Fruit fly (Drosophila melanogaster) whole organism, embryonic: ENCODE measurements around the gene CG34330.

Source experiments
- CG11456 ChIP-seq: fragments of 200-800 bp; sonication (Bioruptor generic); IDR thresholded peaks from 3 replicates; pipeline ENCODE4 v1.3.6; 2022; ENCODE audit warnings: missing biosample characterization, missing genetic modification characterization
- CG11696 ChIP-seq: fragments of 200-800 bp; sonication (Bioruptor generic); IDR thresholded peaks from 2 replicates; pipeline ENCODE4 v1.3.6; 2022; ENCODE audit warnings: missing biosample characterization, missing genetic modification characterization
- CG12744 ChIP-seq: fragments of 200-800 bp; sonication (Bioruptor generic); optimal IDR thresholded peaks from 2 replicates; lab custom pipeline; 2016; ENCODE audit warnings: missing biosample characterization, missing genetic modification characterization
- CG1603 ChIP-seq: fragments of 200-800 bp; sonication (Bioruptor generic); optimal IDR thresholded peaks from 2 replicates; lab custom pipeline; 2019; ENCODE audit warnings: missing biosample characterization, mild to moderate bottlenecking, missing genetic modification characterization, moderate library complexity
- CG17328 ChIP-seq: fragments of 200-800 bp; sonication (Bioruptor generic); IDR thresholded peaks from 2 replicates; pipeline ENCODE4 v1.3.6; 2022; ENCODE audit warnings: missing biosample characterization, missing genetic modification characterization
- CG17612 ChIP-seq: fragments of 200-800 bp; sonication (Bioruptor generic); IDR thresholded peaks from 2 replicates; pipeline ENCODE4 v1.3.6; 2022; ENCODE audit warnings: missing biosample characterization, missing genetic modification characterization
- CG18619 ChIP-seq: fragments of 200-800 bp; sonication (Bioruptor generic); optimal IDR thresholded peaks from 3 replicates; lab custom pipeline; 2017; ENCODE audit warnings: missing biosample characterization, mild to moderate bottlenecking, missing genetic modification characterization
- CG31224 ChIP-seq: fragments of 200-800 bp; sonication (Bioruptor generic); IDR thresholded peaks from 2 replicates; pipeline ENCODE4 v1.3.6; 2022; ENCODE audit warnings: missing biosample characterization, missing genetic modification characterization
- CG34422 ChIP-seq: fragments of 200-800 bp; sonication (Bioruptor generic); IDR thresholded peaks from 3 replicates; pipeline ENCODE4 v1.3.6; 2022; ENCODE audit warnings: missing biosample characterization, missing genetic modification characterization
- CG42726 ChIP-seq: fragments of 200-800 bp; sonication (Bioruptor generic); IDR thresholded peaks from 2 replicates; pipeline ENCODE4 v1.3.6; 2022; ENCODE audit warnings: missing biosample characterization, missing genetic modification characterization; ENCODE audit not compliant: partially characterized antibody
- CG4360 ChIP-seq: fragments of 200-800 bp; sonication (Bioruptor generic); IDR thresholded peaks from 2 replicates; pipeline ENCODE4 v1.3.6; 2022; ENCODE audit warnings: missing biosample characterization, missing genetic modification characterization
- CG5180 ChIP-seq: fragments of 200-800 bp; sonication (Bioruptor generic); optimal IDR thresholded peaks from 3 replicates; lab custom pipeline; 2017; ENCODE audit warnings: missing biosample characterization, missing genetic modification characterization, mild to moderate bottlenecking, moderate library complexity, missing genetic modification reagents
- CG7357 ChIP-seq: fragments of 200-800 bp; sonication (Bioruptor generic); IDR thresholded peaks from 3 replicates; pipeline ENCODE4 v1.3.6; 2022; ENCODE audit warnings: missing biosample characterization, missing genetic modification characterization
- CG7839 ChIP-seq: fragments of 200-800 bp; sonication (Bioruptor generic); optimal IDR thresholded peaks from 3 replicates; lab custom pipeline; 2018; ENCODE audit warnings: missing biosample characterization, mild to moderate bottlenecking, missing genetic modification characterization, moderate library complexity
- CG8290 ChIP-seq, 3 experiments: fragments of 200-800 bp; sonication (Bioruptor generic); optimal IDR thresholded peaks; 2 replicates each; lab custom pipeline; 2016 to 2019; ENCODE audit warnings: missing biosample characterization in 3 of 3, missing genetic modification characterization in 3 of 3, mild to moderate bottlenecking in 2 of 3, moderate library complexity in 1 of 3
- CG9932 ChIP-seq: fragments of 200-800 bp; sonication (Bioruptor generic); IDR thresholded peaks from 2 replicates; pipeline ENCODE4 v1.3.6; 2022; ENCODE audit warnings: missing biosample characterization, missing genetic modification characterization
- CTCF ChIP-seq: fragments of 200-800 bp; sonication (Bioruptor generic); optimal IDR thresholded peaks from 2 replicates; lab custom pipeline; 2017; ENCODE audit warnings: missing biosample characterization, mild to moderate bottlenecking, missing genetic modification characterization, moderate library complexity
- CrebB ChIP-seq: fragments of 200-800 bp; sonication (Bioruptor generic); optimal IDR thresholded peaks from 3 replicates; lab custom pipeline; 2018; ENCODE audit warnings: missing biosample characterization, mild to moderate bottlenecking, missing genetic modification characterization
- Dp ChIP-seq: fragments of 200-800 bp; sonication (Bioruptor generic); optimal IDR thresholded peaks from 2 replicates; lab custom pipeline; 2018; ENCODE audit warnings: missing biosample characterization, mild to moderate bottlenecking, missing genetic modification characterization, moderate library complexity
- Dref ChIP-seq: fragments of 200-800 bp; sonication (Bioruptor generic); IDR thresholded peaks from 2 replicates; pipeline ENCODE4 v1.3.6; 2022; ENCODE audit warnings: missing biosample characterization, missing genetic modification characterization
- HLHmδ ChIP-seq: fragments of 200-800 bp; sonication (Bioruptor generic); optimal IDR thresholded peaks from 2 replicates; lab custom pipeline; 2018; ENCODE audit warnings: missing biosample characterization, mild to moderate bottlenecking, missing genetic modification characterization, moderate library complexity
- Hr78 ChIP-seq, 2 experiments: fragments of 200-800 bp in 1 of 2; fragments of >200 bp in 1 of 2; sonication (Bioruptor generic) in 1 of 2; optimal IDR thresholded peaks; 2 replicates each; lab custom pipeline; 2017 to 2019; ENCODE audit warnings: missing biosample characterization in 2 of 2, missing genetic modification characterization in 2 of 2, mild to moderate bottlenecking in 1 of 2, moderate library complexity in 1 of 2
- Lhr ChIP-seq: fragments of 200-800 bp; sonication (Bioruptor generic); optimal IDR thresholded peaks from 3 replicates; lab custom pipeline; 2017; ENCODE audit warnings: mild to moderate bottlenecking, missing biosample characterization, missing genetic modification reagents, missing genetic modification characterization
- Med ChIP-seq: fragments of 200-800 bp; sonication (Bioruptor generic); peaks from one replicate; lab custom pipeline; 2016; ENCODE audit warnings: missing biosample characterization, missing genetic modification characterization, mild to moderate bottlenecking, inconsistent platforms, moderate library complexity
- Rx ChIP-seq: fragments of 200-800 bp; sonication (Bioruptor generic); IDR thresholded peaks from 2 replicates; pipeline ENCODE4 v1.3.6; 2022; ENCODE audit warnings: missing biosample characterization, missing genetic modification characterization
- Six4 ChIP-seq: fragments of 200-800 bp; sonication (Bioruptor generic); optimal IDR thresholded peaks from 2 replicates; lab custom pipeline; 2016; ENCODE audit warnings: missing biosample characterization, missing genetic modification characterization
- ato ChIP-seq: fragments of 200-800 bp; sonication (Bioruptor generic); IDR thresholded peaks from 2 replicates; pipeline ENCODE4 v1.3.6; 2022; ENCODE audit warnings: missing biosample characterization, missing genetic modification characterization; ENCODE audit not compliant: partially characterized antibody
- chinmo ChIP-seq: fragments of 200-800 bp; sonication (Bioruptor generic); IDR thresholded peaks from 4 replicates; pipeline ENCODE4 v1.3.6; 2022; ENCODE audit warnings: missing biosample characterization, missing genetic modification characterization; ENCODE audit not compliant: partially characterized antibody
- crol ChIP-seq: fragments of 200-800 bp; sonication (Bioruptor generic); IDR thresholded peaks from 2 replicates; pipeline ENCODE4 v1.3.6; 2022; ENCODE audit warnings: missing biosample characterization, missing genetic modification characterization
- dm ChIP-seq: fragments of 200-800 bp; sonication (Bioruptor generic); optimal IDR thresholded peaks from 3 replicates; lab custom pipeline; 2016; ENCODE audit warnings: missing biosample characterization, missing genetic modification characterization
- dmrt11E ChIP-seq: fragments of 200-800 bp; sonication (Bioruptor generic); optimal IDR thresholded peaks from 3 replicates; lab custom pipeline; 2018; ENCODE audit warnings: missing biosample characterization, mild to moderate bottlenecking, missing genetic modification characterization, moderate library complexity
- ems ChIP-seq: fragments of 200-800 bp; sonication (Bioruptor generic); optimal IDR thresholded peaks from 3 replicates; lab custom pipeline; 2016; ENCODE audit warnings: missing biosample characterization, missing genetic modification characterization
- hkb ChIP-seq, 2 experiments: fragments of 200-800 bp in 1 of 2; fragments of >200 bp in 1 of 2; sonication (Bioruptor generic) in 1 of 2; IDR thresholded peaks in 1 of 2; optimal IDR thresholded peaks in 1 of 2; 2 replicates each; pipeline versions ENCODE4 v1.3.6 to Lab custom; 2017 to 2022; ENCODE audit warnings: missing biosample characterization in 1 of 2, missing genetic modification characterization in 1 of 2
- inv ChIP-seq: fragments of 200-800 bp; sonication (Bioruptor generic); IDR thresholded peaks from 2 replicates; pipeline ENCODE4 v1.3.6; 2022; ENCODE audit warnings: missing biosample characterization, missing genetic modification characterization; ENCODE audit not compliant: partially characterized antibody
- nom ChIP-seq: fragments of 200-800 bp; sonication (Bioruptor generic); optimal IDR thresholded peaks from 2 replicates; lab custom pipeline; 2017; ENCODE audit warnings: missing biosample characterization, missing genetic modification characterization, mild to moderate bottlenecking, moderate library complexity, missing genetic modification reagents
- pita ChIP-seq: fragments of 200-800 bp; sonication (Bioruptor generic); optimal IDR thresholded peaks from 2 replicates; lab custom pipeline; 2017; ENCODE audit warnings: missing biosample characterization, mild to moderate bottlenecking, missing genetic modification characterization
- row ChIP-seq: fragments of 200-800 bp; sonication (Bioruptor generic); IDR thresholded peaks from 3 replicates; pipeline ENCODE4 v1.3.6; 2022; ENCODE audit warnings: missing biosample characterization, missing genetic modification characterization
- scrt ChIP-seq: fragments of 200-800 bp; sonication (Bioruptor generic); optimal IDR thresholded peaks from 2 replicates; lab custom pipeline; 2018; ENCODE audit warnings: missing biosample characterization, mild to moderate bottlenecking, missing genetic modification characterization, moderate library complexity
- sens ChIP-seq: fragments of 200-800 bp; sonication (Bioruptor generic); peaks from one replicate; lab custom pipeline; 2016; ENCODE audit warnings: missing biosample characterization, missing genetic modification characterization
- sens-2 ChIP-seq: fragments of 200-800 bp; sonication (Bioruptor generic); IDR thresholded peaks from 2 replicates; pipeline ENCODE4 v1.3.6; 2022; ENCODE audit warnings: missing biosample characterization, missing genetic modification characterization
- stwl ChIP-seq: fragments of 200-800 bp; sonication (Bioruptor generic); optimal IDR thresholded peaks from 3 replicates; lab custom pipeline; 2018; ENCODE audit warnings: missing biosample characterization, mild to moderate bottlenecking, missing genetic modification characterization, moderate library complexity
- yki ChIP-seq: fragments of >200 bp; optimal IDR thresholded peaks from 3 replicates; lab custom pipeline; 2018

CG34330 gene

dm6 chrX:19050142-19050541 lies 18.6 kb downstream of the CG34330 start, which contains the start of gene Diedel3:
Diedel3 (plus strand) TSS chrX:19050442.
- TF ChIP-seq sens (peak; percentile 11), CTCF (GFP tag; lab: Kevin White, UChicago) (peak; percentile 55), CG4360 (GFP tag; lab: Robert Waterston, UW) (no peak)
- TF ChIP-seq, all 482 proteins: peak for 2

dm6 chrX:19040261-19040660 lies 28.5 kb downstream of the CG34330 start:
- TF ChIP-seq CG17328 (GFP tag; lab: Robert Waterston, UW) (no peak), CG31224 (GFP tag; lab: Robert Waterston, UW) (no peak), row (GFP tag; lab: Robert Waterston, UW) (0 out of 3 replicates have a peak, but pooled peaks have one; percentile 9), CG17612 (GFP tag; lab: Robert Waterston, UW) (peak; percentile 77), Rx (0 out of 2 replicates have a peak, but pooled peaks have one; percentile 7), Dref (GFP tag; lab: Robert Waterston, UW) (no peak), CG7357 (GFP tag; lab: Robert Waterston, UW) (0 out of 3 replicates have a peak, but pooled peaks have one; percentile 5), CG1603 (tag; lab: Kevin White, UChicago) (peak; percentile 15), Med (GFP tag; lab: Kevin White, UChicago) (peak; percentile 55), CG18619 (GFP tag; lab: Kevin White, UChicago) (no peak), ems (GFP tag; lab: Kevin White, UChicago) (no peak), CG8290 (GFP tag; optimal IDR thresholded peaks at IDR 0.05; lab: Kevin White, UChicago) (peak; percentile 66), CG8290 (tag; optimal IDR thresholded peaks at IDR 0.05; lab: Kevin White, UChicago) (peak; percentile 26 to 36), CG11456 (0 out of 3 replicates have a peak, but pooled peaks have one; percentile 54), CG7839 (tag; lab: Kevin White, UChicago) (no peak), nom (GFP tag; lab: Kevin White, UChicago) (no peak)
- TF ChIP-seq, all 482 proteins: peak for 8

dm6 chrX:19037137-19037536 lies 31.6 kb downstream of the CG34330 start:
- TF ChIP-seq ato (GFP tag; lab: Robert Waterston, UW) (no peak), Hr78 (GFP tag; optimal IDR thresholded peaks at IDR 0.05; lab: Kevin White, UChicago) (no peak), CG17612 (GFP tag; lab: Robert Waterston, UW) (peak; percentile 70), CG34422 (GFP tag; lab: Robert Waterston, UW) (no peak), crol (no peak), CG8290 (GFP tag; optimal IDR thresholded peaks at IDR 0.05; lab: Kevin White, UChicago) (peak; percentile 64), CG8290 (tag; optimal IDR thresholded peaks at IDR 0.05; lab: Kevin White, UChicago) (peak in 1 of 2 experiments; percentile 73)
- TF ChIP-seq, all 482 proteins: peak for 2

DNA sequence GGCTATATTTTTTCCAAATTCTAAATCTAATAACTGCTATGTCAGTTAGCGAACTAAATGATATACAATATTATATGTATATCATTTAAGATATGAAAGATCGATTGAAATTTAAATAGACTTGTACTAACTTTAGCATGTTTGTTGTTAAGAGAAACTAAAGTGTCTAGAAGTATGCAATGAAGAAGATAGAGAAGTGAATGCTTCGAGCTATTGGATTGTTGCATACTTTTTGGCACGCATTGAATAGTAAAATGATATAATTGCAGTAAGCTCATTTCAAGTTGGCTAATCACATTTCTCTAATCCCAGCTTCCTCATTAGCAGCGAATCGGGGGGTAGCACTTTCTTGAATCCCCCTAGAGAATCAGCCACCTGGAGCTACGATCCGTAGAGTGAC lies 35.0 kb downstream of the CG34330 start:
- no peak for TF ChIP-seq Dp (GFP tag; lab: Kevin White, UChicago)
- no peak for TF ChIP-seq CG12744
- TF ChIP-seq inv = no peak
- TF ChIP-seq Six4 (GFP tag; lab: Kevin White, UChicago) = no peak
- TF ChIP-seq CG8290 (GFP tag; optimal IDR thresholded peaks at IDR 0.05; lab: Kevin White, UChicago) = peak; percentile 74
- peak in 1 of 2 experiments; percentile 73 for TF ChIP-seq CG8290 (tag; optimal IDR thresholded peaks at IDR 0.05; lab: Kevin White, UChicago)
- no peak for TF ChIP-seq dmrt11E
- TF ChIP-seq CG17612 (GFP tag; lab: Robert Waterston, UW) = peak; percentile 74
- TF ChIP-seq CrebB (tag; lab: Kevin White, UChicago) = no peak
- TF ChIP-seq dm (GFP tag; lab: Kevin White, UChicago) = no peak

dm6 chrX:19028584-19028983 lies 40.2 kb downstream of the CG34330 start:
- TF ChIP-seq chinmo (GFP tag; lab: Robert Waterston, UW) = peak; percentile 63; the same call in 1 of the 4 replicates
- peak; percentile 36 for TF ChIP-seq CG8290 (GFP tag; optimal IDR thresholded peaks at IDR 0.05; lab: Kevin White, UChicago)
- peak; percentile 37 to 66 for TF ChIP-seq CG8290 (tag; optimal IDR thresholded peaks at IDR 0.05; lab: Kevin White, UChicago)
- TF ChIP-seq pita = peak; percentile 75
- TF ChIP-seq hkb (optimal IDR thresholded peaks at IDR 0.05; lab: Kevin White, UChicago) = no peak
- TF ChIP-seq hkb (GFP tag; IDR thresholded peaks at IDR 0.05; lab: Robert Waterston, UW) = no peak
- peak; percentile 99 for TF ChIP-seq CG5180
- no peak for TF ChIP-seq yki
- TF ChIP-seq Med (GFP tag; lab: Kevin White, UChicago) = peak; percentile 55
- no peak for TF ChIP-seq CG9932
- 0 out of 2 replicates have a peak, but pooled peaks have one; percentile 34 for TF ChIP-seq CG42726 (GFP tag; lab: Robert Waterston, UW)
- TF ChIP-seq CG31224 (GFP tag; lab: Robert Waterston, UW) = no peak
- no peak for TF ChIP-seq sens-2 (GFP tag; lab: Robert Waterston, UW)
- TF ChIP-seq HLHmδ = peak; percentile 1
- TF ChIP-seq CG11696 (GFP tag; lab: Robert Waterston, UW) = no peak
- TF ChIP-seq Lhr (GFP tag; lab: Kevin White, UChicago) = peak; percentile 33
- peak; percentile 76 for TF ChIP-seq scrt (GFP tag; lab: Kevin White, UChicago)
- TF ChIP-seq stwl = peak; percentile 52
